Fruit fly (Drosophila melanogaster) whole organism, embryonic: ENCODE data around the gene CG4914.
A peak's percentile ranks its signal among the peaks of the same experiment; 100 is the strongest.

ENCODE experiments used
- CG10209 ChIP-seq: fragments of 200-800 bp; sonication (Bioruptor generic); optimal IDR thresholded peaks from 3 replicates; lab custom pipeline; 2017; ENCODE audit warnings: missing biosample characterization, mild to moderate bottlenecking, missing genetic modification characterization, missing genetic modification reagents
- CG10274 ChIP-seq: fragments of 200-800 bp; sonication (Bioruptor generic); optimal IDR thresholded peaks from 3 replicates; lab custom pipeline; 2017; ENCODE audit warnings: missing biosample characterization, mild to moderate bottlenecking, missing genetic modification characterization
- CG11247 ChIP-seq: fragments of 200-800 bp; sonication (Bioruptor generic); IDR thresholded peaks from 2 replicates; pipeline ENCODE4 v1.3.6; 2022; ENCODE audit warnings: missing biosample characterization, missing genetic modification characterization
- CG12769 ChIP-seq: fragments of 200-800 bp; sonication (Bioruptor generic); optimal IDR thresholded peaks from 2 replicates; lab custom pipeline; 2019; ENCODE audit warnings: missing biosample characterization, mild to moderate bottlenecking, missing genetic modification characterization, moderate library complexity
- CG14050 ChIP-seq: fragments of 200-800 bp; sonication (Bioruptor generic); IDR thresholded peaks from 3 replicates; pipeline ENCODE4 v1.3.6; 2022; ENCODE audit warnings: missing biosample characterization, missing genetic modification characterization
- CG14710 ChIP-seq: fragments of 200-800 bp; sonication (Bioruptor generic); optimal IDR thresholded peaks from 3 replicates; lab custom pipeline; 2019; ENCODE audit warnings: missing biosample characterization, mild to moderate bottlenecking, missing genetic modification characterization, moderate library complexity
- CG17328 ChIP-seq: fragments of 200-800 bp; sonication (Bioruptor generic); IDR thresholded peaks from 2 replicates; pipeline ENCODE4 v1.3.6; 2022; ENCODE audit warnings: missing biosample characterization, missing genetic modification characterization
- CG17568 ChIP-seq: fragments of 200-800 bp; sonication (Bioruptor generic); optimal IDR thresholded peaks from 2 replicates; lab custom pipeline; 2018; ENCODE audit warnings: missing biosample characterization, mild to moderate bottlenecking, missing genetic modification characterization, moderate library complexity
- CG2712 ChIP-seq: fragments of 200-800 bp; optimal IDR thresholded peaks from 3 replicates; lab custom pipeline; 2019; ENCODE audit warnings: missing biosample characterization, mild to moderate bottlenecking, missing genetic modification characterization, moderate library complexity
- CG30020 ChIP-seq: fragments of 200-800 bp; optimal IDR thresholded peaks from 2 replicates; lab custom pipeline; 2019; ENCODE audit warnings: missing biosample characterization, mild to moderate bottlenecking, missing genetic modification characterization, moderate library complexity
- CG3407 ChIP-seq: fragments of 200-800 bp; sonication (Bioruptor generic); optimal IDR thresholded peaks from 2 replicates; lab custom pipeline; 2018; ENCODE audit warnings: missing biosample characterization, mild to moderate bottlenecking, missing genetic modification characterization
- CG4404 ChIP-seq: fragments of 200-800 bp; sonication (Bioruptor generic); IDR thresholded peaks from 2 replicates; pipeline ENCODE4 v1.3.6; 2022; ENCODE audit warnings: missing biosample characterization, missing genetic modification characterization
- CG4707 ChIP-seq: fragments of 200-800 bp; sonication (Bioruptor generic); optimal IDR thresholded peaks from 2 replicates; lab custom pipeline; 2018; ENCODE audit warnings: missing biosample characterization, mild to moderate bottlenecking, missing genetic modification characterization, moderate library complexity
- CG4730 ChIP-seq: fragments of 200-800 bp; sonication (Bioruptor generic); IDR thresholded peaks from 2 replicates; pipeline ENCODE4 v1.3.6; 2022; ENCODE audit warnings: missing biosample characterization, missing genetic modification characterization
- CG6654 ChIP-seq: fragments of 200-800 bp; sonication (Bioruptor generic); optimal IDR thresholded peaks from 2 replicates; lab custom pipeline; 2017; ENCODE audit warnings: missing biosample characterization, mild to moderate bottlenecking, missing genetic modification characterization
- CG7987 ChIP-seq: fragments of 200-800 bp; sonication (Bioruptor generic); optimal IDR thresholded peaks from 2 replicates; lab custom pipeline; 2018; ENCODE audit warnings: missing biosample characterization, mild to moderate bottlenecking, missing genetic modification characterization, moderate library complexity
- CG8944 ChIP-seq: fragments of 200-800 bp; sonication (Bioruptor generic); optimal IDR thresholded peaks from 3 replicates; lab custom pipeline; 2016; ENCODE audit warnings: missing biosample characterization, missing genetic modification characterization
- D ChIP-seq, 2 experiments: fragments of 200-800 bp in 1 of 2; fragments of >200 bp in 1 of 2; sonication (Bioruptor generic) in 1 of 2; optimal IDR thresholded peaks; 2 replicates in 1 of 2; 3 replicates in 1 of 2; lab custom pipeline; 2017; ENCODE audit warnings: mild to moderate bottlenecking in 1 of 2, missing biosample characterization in 1 of 2, missing genetic modification characterization in 1 of 2, missing genetic modification reagents in 1 of 2
- D19A ChIP-seq: fragments of 200-800 bp; optimal IDR thresholded peaks from 3 replicates; lab custom pipeline; 2019; ENCODE audit warnings: missing biosample characterization, mild to moderate bottlenecking, missing genetic modification characterization, moderate library complexity
- E2f2 ChIP-seq: fragments of 200-800 bp; sonication (Bioruptor generic); IDR thresholded peaks from 2 replicates; pipeline ENCODE4 v1.3.6; 2022; ENCODE audit warnings: missing biosample characterization, missing genetic modification characterization
- Ets65A ChIP-seq: fragments of 200-800 bp; sonication (Bioruptor generic); peaks from one replicate; lab custom pipeline; 2016; ENCODE audit warnings: missing biosample characterization, missing genetic modification characterization
- MBD-R2 ChIP-seq: fragments of 200-800 bp; sonication (Bioruptor generic); IDR thresholded peaks from 2 replicates; pipeline ENCODE4 v1.3.6; 2022; ENCODE audit warnings: missing biosample characterization, missing genetic modification characterization
- Mes4 ChIP-seq: fragments of 200-800 bp; sonication (Bioruptor generic); optimal IDR thresholded peaks from 2 replicates; lab custom pipeline; 2016; ENCODE audit warnings: missing biosample characterization, missing genetic modification characterization
- NfI ChIP-seq: fragments of 200-800 bp; sonication (Bioruptor generic); optimal IDR thresholded peaks from 3 replicates; lab custom pipeline; 2018; ENCODE audit warnings: missing biosample characterization, mild to moderate bottlenecking, missing genetic modification characterization, moderate library complexity
- Rx ChIP-seq: fragments of 200-800 bp; sonication (Bioruptor generic); IDR thresholded peaks from 2 replicates; pipeline ENCODE4 v1.3.6; 2022; ENCODE audit warnings: missing biosample characterization, missing genetic modification characterization
- Spps ChIP-seq: fragments of 200-800 bp; sonication (Bioruptor generic); optimal IDR thresholded peaks from 2 replicates; lab custom pipeline; 2018; ENCODE audit warnings: missing biosample characterization, mild to moderate bottlenecking, missing genetic modification characterization
- Usf ChIP-seq: fragments of 200-800 bp; sonication (Bioruptor generic); optimal IDR thresholded peaks from 2 replicates; lab custom pipeline; 2017; ENCODE audit warnings: missing genotype, missing biosample characterization, missing genetic modification characterization
- YL-1 ChIP-seq: fragments of 200-800 bp; sonication (Bioruptor generic); optimal IDR thresholded peaks from 3 replicates; lab custom pipeline; 2017; ENCODE audit warnings: missing biosample characterization, mild to moderate bottlenecking, missing genetic modification characterization
- ash1 ChIP-seq: fragments of 200-800 bp; sonication (Bioruptor generic); optimal IDR thresholded peaks from 2 replicates; lab custom pipeline; 2018; ENCODE audit warnings: missing biosample characterization, mild to moderate bottlenecking, missing genetic modification characterization
- chif ChIP-seq, 2 experiments: fragments of 200-800 bp; sonication (Bioruptor generic); optimal IDR thresholded peaks; 3 replicates each; lab custom pipeline; 2016; ENCODE audit warnings: missing biosample characterization in 2 of 2, missing genetic modification characterization in 2 of 2
- crc ChIP-seq: fragments of 200-800 bp; sonication (Bioruptor generic); optimal IDR thresholded peaks from 2 replicates; lab custom pipeline; 2016; ENCODE audit warnings: missing biosample characterization, missing genetic modification characterization
- crp ChIP-seq, 2 experiments: fragments of 200-800 bp; sonication (Bioruptor generic); optimal IDR thresholded peaks; 2 replicates in 1 of 2; 3 replicates in 1 of 2; lab custom pipeline; 2017; ENCODE audit warnings: missing biosample characterization in 2 of 2, missing genetic modification characterization in 2 of 2, mild to moderate bottlenecking in 1 of 2, moderate library complexity in 1 of 2
- dimm ChIP-seq: fragments of 200-800 bp; sonication (Bioruptor generic); IDR thresholded peaks from 2 replicates; pipeline ENCODE4 v1.3.6; 2022; ENCODE audit warnings: missing biosample characterization, missing genetic modification characterization
- grn ChIP-seq: fragments of 200-800 bp; sonication (Bioruptor generic); optimal IDR thresholded peaks from 3 replicates; lab custom pipeline; 2017; ENCODE audit warnings: missing biosample characterization, missing genetic modification characterization
- her ChIP-seq: fragments of 200-800 bp; sonication (Bioruptor generic); optimal IDR thresholded peaks from 2 replicates; lab custom pipeline; 2016; ENCODE audit warnings: missing biosample characterization, missing genetic modification characterization
- hth ChIP-seq: fragments of >200 bp; optimal IDR thresholded peaks from 2 replicates; lab custom pipeline; 2017; ENCODE audit warnings: inconsistent platforms
- inv ChIP-seq: fragments of 200-800 bp; sonication (Bioruptor generic); IDR thresholded peaks from 2 replicates; pipeline ENCODE4 v1.3.6; 2022; ENCODE audit warnings: missing biosample characterization, missing genetic modification characterization; ENCODE audit not compliant: partially characterized antibody
- lab ChIP-seq: fragments of 200-800 bp; sonication (Bioruptor generic); optimal IDR thresholded peaks from 3 replicates; lab custom pipeline; 2017; ENCODE audit warnings: missing biosample characterization, missing genetic modification characterization, mild to moderate bottlenecking, moderate library complexity, missing genetic modification reagents
- luna ChIP-seq: fragments of 200-800 bp; sonication (Bioruptor generic); optimal IDR thresholded peaks from 2 replicates; lab custom pipeline; 2016; ENCODE audit warnings: missing biosample characterization, missing genetic modification characterization
- maf-S ChIP-seq: fragments of 200-800 bp; sonication (Bioruptor generic); optimal IDR thresholded peaks from 2 replicates; lab custom pipeline; 2016; ENCODE audit warnings: missing biosample characterization, missing genetic modification characterization
- otp ChIP-seq: fragments of 200-800 bp; sonication (Bioruptor generic); IDR thresholded peaks from 3 replicates; pipeline ENCODE4, ENCODE4 v1.3.6; 2022; ENCODE audit warnings: missing biosample characterization, missing genetic modification characterization
- pb ChIP-seq: fragments of 200-800 bp; sonication (Bioruptor generic); optimal IDR thresholded peaks from 3 replicates; lab custom pipeline; 2016; ENCODE audit warnings: missing biosample characterization, missing genetic modification characterization
- peb ChIP-seq: fragments of 200-800 bp; sonication (Bioruptor generic); IDR thresholded peaks from 2 replicates; pipeline ENCODE4 v1.3.6; 2022; ENCODE audit warnings: missing biosample characterization, missing genetic modification characterization
- pho ChIP-seq: fragments of 200-800 bp; sonication (Bioruptor generic); optimal IDR thresholded peaks from 2 replicates; lab custom pipeline; 2016; ENCODE audit warnings: missing biosample characterization, missing genetic modification characterization
- shn ChIP-seq: fragments of 200-800 bp; sonication (Bioruptor generic); optimal IDR thresholded peaks from 3 replicates; lab custom pipeline; 2016; ENCODE audit warnings: missing biosample characterization, missing genetic modification characterization
- sob ChIP-seq: fragments of 200-800 bp; sonication (Bioruptor generic); IDR thresholded peaks from 2 replicates; pipeline ENCODE4 v1.3.6; 2022; ENCODE audit warnings: missing biosample characterization, missing genetic modification characterization
- tup ChIP-seq: fragments of 200-800 bp; sonication (Bioruptor generic); optimal IDR thresholded peaks from 2 replicates; lab custom pipeline; 2016; ENCODE audit warnings: missing biosample characterization, mild to moderate bottlenecking, missing genetic modification characterization, moderate library complexity
- wdn ChIP-seq: fragments of 200-800 bp; sonication (Bioruptor generic); IDR thresholded peaks from 2 replicates; pipeline ENCODE4 v1.3.6; 2022; ENCODE audit warnings: missing biosample characterization, missing genetic modification characterization
- zfh1 ChIP-seq: fragments of 200-800 bp; sonication (Bioruptor generic); IDR thresholded peaks from 3 replicates; pipeline ENCODE4 v1.3.6; 2022; ENCODE audit warnings: missing biosample characterization, missing genetic modification characterization

Gene CG4914

dm6 chr3L:14631964-14632758, 45.8 kb downstream of the CG4914 start, which contains the start of the genes RecQ5 and dlp (continued):
- TF ChIP-seq CG17568 (GFP tag; lab: Kevin White, UChicago) (peak; percentile 18), crc (GFP tag; lab: Kevin White, UChicago) (no peak), CG6654 (GFP tag; lab: Kevin White, UChicago) (peak; percentile 10), crp (GFP tag; optimal IDR thresholded peaks at IDR 0.05; lab: Kevin White, UChicago) (peak; percentile 49 to 91), otp (GFP tag; lab: Robert Waterston, UW) (peak; percentile 63), maf-S (peak; percentile 49), CG4707 (GFP tag; lab: Kevin White, UChicago) (peak; percentile 23), MBD-R2 (GFP tag; lab: Robert Waterston, UW) (peak; percentile 67), wdn (peak; percentile 53), zfh1 (GFP tag; lab: Robert Waterston, UW) (peak; percentile 60), CG2712 (tag; lab: Kevin White, UChicago) (peak; percentile 70), CG4404 (no peak), peb (GFP tag; lab: Robert Waterston, UW) (no peak), pb (GFP tag; lab: Kevin White, UChicago) (no peak), Ets65A (GFP tag; lab: Kevin White, UChicago) (peak; percentile 92), CG7987 (GFP tag; lab: Kevin White, UChicago) (peak; percentile 7), NfI (peak; percentile 76), chif (GFP tag; optimal IDR thresholded peaks at IDR 0.05; lab: Kevin White, UChicago) (peak in 1 of 2 experiments; percentile 49), CG14710 (tag; lab: Kevin White, UChicago) (peak; percentile 89), CG17328 (GFP tag; lab: Robert Waterston, UW) (peak; percentile 67), D19A (peak; percentile 69), Rx (GFP tag; lab: Robert Waterston, UW) (no peak; the same call in 1 of the 2 replicates), CG8944 (GFP tag; lab: Kevin White, UChicago) (peak; percentile 62), tup (peak; percentile 43), CG10209 (GFP tag; lab: Kevin White, UChicago) (peak; percentile 81), hth (no peak), D (optimal IDR thresholded peaks at IDR 0.05; lab: Kevin White, UChicago) (no peak), D (GFP tag; optimal IDR thresholded peaks at IDR 0.05; lab: Kevin White, UChicago) (peak; percentile 57), shn (GFP tag; lab: Kevin White, UChicago) (peak; percentile 10), inv (GFP tag; lab: Robert Waterston, UW) (peak; percentile 80), CG4730 (GFP tag; lab: Robert Waterston, UW) (0 out of 2 replicates have a peak, but pooled peaks have one; percentile 40), E2f2 (GFP tag; lab: Robert Waterston, UW) (peak; percentile 75), CG3407 (peak; percentile 34), sob (GFP tag; lab: Robert Waterston, UW) (peak; percentile 81), Spps (tag; lab: Kevin White, UChicago) (no peak), YL-1 (peak; percentile 16), grn (GFP tag; lab: Kevin White, UChicago) (no peak), luna (no peak), ash1 (GFP tag; lab: Kevin White, UChicago) (peak; percentile 83), dimm (GFP tag; lab: Robert Waterston, UW) (peak; percentile 36; the same call in 1 of the 2 replicates), her (GFP tag; lab: Kevin White, UChicago) (peak; percentile 53), CG14050 (GFP tag; lab: Robert Waterston, UW) (no peak; the same call in 1 of the 3 replicates), Mes4 (GFP tag; lab: Kevin White, UChicago) (no peak), CG10274 (no peak), pho (peak; percentile 43), CG11247 (GFP tag; lab: Robert Waterston, UW) (peak; percentile 58), lab (GFP tag; lab: Kevin White, UChicago) (peak; percentile 82), CG30020 (tag; lab: Kevin White, UChicago) (peak; percentile 75), Usf (peak; percentile 46), CG12769 (tag; lab: Kevin White, UChicago) (peak; percentile 37)
